In genomic region chrIII:1925048-1925537, ce11 we compare ENCODE assay signal across 1 worm cellular context.
A peak's percentile ranks its signal among the peaks of the same experiment; 100 is the strongest.
TF ChIP-seq lines count a peak whose summit lies in the region.

No protein-coding gene starts in this region.

TF ChIP-seq in whole organism, L4 larva, 104 proteins besides CTCF, POLR2A, EP300 and RAD21 (continued from another document):
- TF ChIP-seq daf-16 (GFP tag; optimal IDR thresholded peaks at IDR 0.05; lab: Kevin White, UChicago): peak; percentile 87 to 98
- TF ChIP-seq daf-16 (tag; optimal IDR thresholded peaks at IDR 0.05; lab: Kevin White, UChicago): peak; percentile 94
- TF ChIP-seq spr-3 (GFP tag; optimal IDR thresholded peaks at IDR 0.05; lab: Kevin White, UChicago): peak; percentile 80
- peak; percentile 97 for TF ChIP-seq nhr-28 (tag; optimal IDR thresholded peaks at IDR 0.05; lab: Kevin White, UChicago)
- peak; percentile 83 to 93 for TF ChIP-seq lsy-2 (tag; optimal IDR thresholded peaks at IDR 0.05; lab: Kevin White, UChicago)
- no peak for TF ChIP-seq lin-15B (tag; optimal IDR thresholded peaks at IDR 0.05; lab: Kevin White, UChicago)
- 0 out of 2 replicates have a peak, but pooled peaks have one; percentile 30 for TF ChIP-seq lim-7 (GFP tag; IDR thresholded peaks at IDR 0.05; lab: Robert Waterston, UW)
- TF ChIP-seq aha-1 (tag; lab: Kevin White, UChicago): peak; percentile 100
- TF ChIP-seq F49E8.2 (tag; optimal IDR thresholded peaks at IDR 0.05; lab: Kevin White, UChicago; ENCODE audit: borderline replicate concordance): no peak
- no peak for TF ChIP-seq madf-5 (GFP tag; IDR thresholded peaks at IDR 0.05; lab: Robert Waterston, UW)
- peak; percentile 82 for TF ChIP-seq lin-13 (GFP tag; optimal IDR thresholded peaks at IDR 0.05; lab: Kevin White, UChicago)
- no peak for TF ChIP-seq skn-1 (tag; optimal IDR thresholded peaks at IDR 0.05; lab: Kevin White, UChicago)
- TF ChIP-seq mdt-29 (GFP tag; IDR thresholded peaks at IDR 0.05; lab: Robert Waterston, UW): peak; percentile 89
- no peak for TF ChIP-seq snpc-1.2 (GFP tag; IDR thresholded peaks at IDR 0.05; lab: Robert Waterston, UW)
- TF ChIP-seq nhr-6 (tag; optimal IDR thresholded peaks at IDR 0.05; lab: Kevin White, UChicago): peak; percentile 93
- peak; percentile 61 for TF ChIP-seq zfp-2 (tag; optimal IDR thresholded peaks at IDR 0.05; lab: Kevin White, UChicago)
- peak; percentile 73; the same call in 1 of the 2 replicates for TF ChIP-seq lin-38 (GFP tag; IDR thresholded peaks at IDR 0.05; lab: Robert Waterston, UW)
- peak; percentile 97 for TF ChIP-seq saeg-2 (GFP tag; IDR thresholded peaks at IDR 0.05; lab: Robert Waterston, UW)
- TF ChIP-seq hif-1 (tag; optimal IDR thresholded peaks at IDR 0.05; lab: Kevin White, UChicago): peak; percentile 69 to 89
- TF ChIP-seq nhr-10 (tag; optimal IDR thresholded peaks at IDR 0.05; lab: Kevin White, UChicago): peak; percentile 88
- TF ChIP-seq T20F7.1 (GFP tag; optimal IDR thresholded peaks at IDR 0.05; lab: Kevin White, UChicago): peak; percentile 89
- TF ChIP-seq ceh-62 (tag; optimal IDR thresholded peaks at IDR 0.05; lab: Kevin White, UChicago): no peak
- peak; percentile 97 for TF ChIP-seq mep-1 (tag; optimal IDR thresholded peaks at IDR 0.05; lab: Kevin White, UChicago)
- TF ChIP-seq unc-130 (GFP tag; optimal IDR thresholded peaks at IDR 0.05; lab: Kevin White, UChicago): peak; percentile 17
- peak; percentile 56 for TF ChIP-seq ceh-28 (tag; optimal IDR thresholded peaks at IDR 0.05; lab: Kevin White, UChicago)
- no peak for TF ChIP-seq tag-97 (GFP tag; IDR thresholded peaks at IDR 0.05; lab: Robert Waterston, UW)
- TF ChIP-seq madf-9 (GFP tag; conservative IDR thresholded peaks at IDR 0.05; lab: Robert Waterston, UW): no peak; the same call in 1 of the 2 replicates
- peak; percentile 73 for TF ChIP-seq mes-2 (tag; optimal IDR thresholded peaks at IDR 0.05; lab: Kevin White, UChicago; ENCODE audit: poor library complexity, severe bottlenecking)
- 0 out of 2 replicates have a peak, but pooled peaks have one; percentile 56 for TF ChIP-seq dmd-9 (GFP tag; IDR thresholded peaks at IDR 0.05; lab: Robert Waterston, UW)
- TF ChIP-seq Y48G9A.11 (GFP tag; IDR thresholded peaks at IDR 0.05; lab: Robert Waterston, UW): no peak
- peak; percentile 85 for TF ChIP-seq egl-43 (GFP tag; IDR thresholded peaks at IDR 0.05; lab: Robert Waterston, UW)
- peak; percentile 89 for TF ChIP-seq nhr-76 (tag; optimal IDR thresholded peaks at IDR 0.05; lab: Kevin White, UChicago)
- TF ChIP-seq hlh-11 (tag; optimal IDR thresholded peaks at IDR 0.05; lab: Kevin White, UChicago): peak; percentile 100
- TF ChIP-seq pqm-1 (tag; optimal IDR thresholded peaks at IDR 0.05; lab: Kevin White, UChicago): peak; percentile 71
- TF ChIP-seq duxl-1 (tag; optimal IDR thresholded peaks at IDR 0.05; lab: Kevin White, UChicago; ENCODE audit: poor library complexity): peak; percentile 73
- TF ChIP-seq set-16 (GFP tag; IDR thresholded peaks at IDR 0.05; lab: Robert Waterston, UW): peak; percentile 85
- no peak for TF ChIP-seq ZK546.5 (tag; optimal IDR thresholded peaks at IDR 0.05; lab: Kevin White, UChicago)
- peak; percentile 96 for TF ChIP-seq hmg-1.1 (GFP tag; IDR thresholded peaks at IDR 0.05; lab: Robert Waterston, UW)
- peak; percentile 97 to 98 for TF ChIP-seq mdl-1 (tag; optimal IDR thresholded peaks at IDR 0.05; lab: Kevin White, UChicago)
- peak; percentile 65; the same call in 1 of the 2 replicates for TF ChIP-seq nhr-41 (GFP tag; IDR thresholded peaks at IDR 0.05; lab: Robert Waterston, UW)
TF ChIP-seq in whole organism, L4 larva: peak in this region for 72.
